Worm (Caenorhabditis elegans) whole organism, L4 larva: ENCODE measurements around the gene C44H4.4.

Experiments used
- ZK337.2 ChIP-seq: fragments of 200-800 bp; sonication (Bioruptor generic); IDR thresholded peaks from 2 replicates; pipeline ENCODE4 v1.3.6; 2022; ENCODE audit warnings: missing genetic modification reagents, missing genetic modification characterization, missing compliant biosample characterization
- aly-2 ChIP-seq: sonication (generic microtip); optimal IDR thresholded peaks from 2 replicates; lab custom pipeline; 2018; ENCODE audit warnings: missing biosample characterization, missing genetic modification characterization
- ceh-28 ChIP-seq: fragments of 150-350 bp; optimal IDR thresholded peaks from 2 replicates; lab custom pipeline; 2014; ENCODE audit warnings: missing biosample characterization, missing genetic modification reagents, missing genetic modification characterization
- ceh-44 ChIP-seq: fragments of 200-800 bp; sonication (Bioruptor generic); IDR thresholded peaks from 2 replicates; pipeline ENCODE4 v1.3.6; 2022; ENCODE audit warnings: missing genetic modification reagents, missing genetic modification characterization, missing compliant biosample characterization
- egl-27 ChIP-seq: sonication (generic microtip); optimal IDR thresholded peaks from 3 replicates; lab custom pipeline; 2017; ENCODE audit warnings: missing biosample characterization, missing genetic modification reagents, missing genetic modification characterization
- fos-1 ChIP-seq: fragments of 150-350 bp; optimal IDR thresholded peaks from 2 replicates; lab custom pipeline; 2014; ENCODE audit warnings: missing biosample characterization, missing genetic modification characterization
- lin-39 ChIP-seq: fragments of 150-350 bp; optimal IDR thresholded peaks from 2 replicates; lab custom pipeline; 2014; ENCODE audit warnings: missing biosample characterization, missing genetic modification reagents, missing genetic modification characterization
- lsy-2 ChIP-seq, 2 experiments: fragments of 150-350 bp in 1 of 2; sonication (generic microtip) in 1 of 2; optimal IDR thresholded peaks; 2 replicates each; lab custom pipeline; 2014 to 2017; ENCODE audit warnings: missing biosample characterization in 2 of 2, missing genetic modification characterization in 2 of 2
- nhr-77 ChIP-seq: fragments of 150-350 bp; optimal IDR thresholded peaks from 2 replicates; lab custom pipeline; 2014; ENCODE audit warnings: missing biosample characterization, missing genetic modification characterization
- unc-39 ChIP-seq: sonication (generic microtip); optimal IDR thresholded peaks from 2 replicates; lab custom pipeline; 2017; ENCODE audit warnings: missing biosample characterization, missing genetic modification characterization
- zag-1 ChIP-seq: fragments of 150-350 bp; optimal IDR thresholded peaks from 2 replicates; lab custom pipeline; 2014; ENCODE audit warnings: missing biosample characterization, missing genetic modification characterization

DNA sequence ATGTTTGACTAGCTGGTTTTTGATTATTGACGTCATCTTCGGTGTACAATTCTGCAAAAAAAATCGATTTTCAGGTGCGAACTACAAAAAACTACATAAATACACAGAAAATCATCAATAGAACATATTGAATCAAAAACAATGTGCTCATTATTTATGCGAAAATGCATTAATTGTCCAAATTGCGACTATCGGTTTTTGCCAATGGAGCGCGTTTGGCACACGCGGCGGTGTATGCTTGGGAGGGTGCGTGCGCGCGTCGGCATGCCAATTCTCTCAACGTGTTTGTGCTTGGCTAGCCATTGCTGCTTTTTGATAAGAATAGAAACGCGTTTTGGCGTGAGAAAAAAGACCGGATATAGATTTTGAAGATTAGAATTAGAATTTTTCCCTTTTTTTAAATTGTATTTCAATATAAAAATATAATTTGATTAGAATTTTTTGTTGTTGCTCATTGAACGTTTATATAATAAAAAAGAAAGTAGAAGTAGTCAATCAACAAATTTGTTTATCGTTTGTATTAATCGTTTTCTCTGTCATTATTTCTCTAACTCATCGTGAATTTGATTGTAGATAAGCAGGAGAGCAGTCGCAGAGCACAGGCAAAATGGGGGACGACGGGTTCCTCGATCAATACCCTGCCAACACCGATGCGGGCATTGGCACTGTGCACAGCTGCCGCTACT, at the start of gene C44H4.4, which contains the start of gene tap-1:
- TF ChIP-seq aly-2 (tag; lab: Kevin White, UChicago) (no peak), nhr-77 (tag; lab: Kevin White, UChicago) (no peak), egl-27 (tag; lab: Kevin White, UChicago) (no peak), fos-1 (tag; lab: Kevin White, UChicago) (no peak), zag-1 (tag; lab: Kevin White, UChicago) (no peak), lsy-2 (tag; optimal IDR thresholded peaks at IDR 0.05; lab: Kevin White, UChicago) (peak in 1 of 2 experiments; percentile 29), ZK337.2 (no peak), ceh-44 (no peak), lin-39 (tag; lab: Kevin White, UChicago) (no peak), ceh-28 (tag; lab: Kevin White, UChicago) (no peak), unc-39 (tag; lab: Kevin White, UChicago) (no peak)
